Worm (Caenorhabditis elegans) whole organism, L4 larva: ENCODE data around the gene W06F12.3.
A peak's percentile ranks its signal among the peaks of the same experiment; 100 is the strongest.

Experiments
- F26F4.8 ChIP-seq: fragments of 200-800 bp; sonication (Bioruptor generic); conservative IDR thresholded peaks from 2 replicates; pipeline ENCODE4 v1.3.6; 2022; ENCODE audit warnings: missing genetic modification characterization, missing compliant biosample characterization
- F49E8.2 ChIP-seq: sonication (generic microtip); optimal IDR thresholded peaks from 2 replicates; lab custom pipeline; 2016; ENCODE audit warnings: missing compliant biosample characterization, mild to moderate bottlenecking, missing genetic modification characterization, borderline replicate concordance
- Y48G9A.11 ChIP-seq: fragments of 200-800 bp; sonication (Bioruptor generic); IDR thresholded peaks from 2 replicates; pipeline ENCODE4 v1.3.6; 2022; ENCODE audit warnings: missing genetic modification reagents, missing genetic modification characterization, missing compliant biosample characterization
- Y5F2A.4 ChIP-seq: fragments of 200-800 bp; sonication (Bioruptor generic); optimal IDR thresholded peaks from 2 replicates; lab custom pipeline; 2018; ENCODE audit warnings: mild to moderate bottlenecking, missing genetic modification characterization, missing compliant biosample characterization
- ZK337.2 ChIP-seq: fragments of 200-800 bp; sonication (Bioruptor generic); IDR thresholded peaks from 2 replicates; pipeline ENCODE4 v1.3.6; 2022; ENCODE audit warnings: missing genetic modification reagents, missing genetic modification characterization, missing compliant biosample characterization
- ZK546.5 ChIP-seq, 2 experiments: sonication (generic microtip); optimal IDR thresholded peaks; 2 replicates each; lab custom pipeline; 2017; ENCODE audit warnings: missing biosample characterization in 2 of 2, missing genetic modification characterization in 2 of 2
- aha-1 ChIP-seq: fragments of 150-350 bp; peaks from one replicate; lab custom pipeline; 2014; ENCODE audit warnings: missing biosample characterization, missing genetic modification characterization
- ama-1 ChIP-seq: fragments of 150-350 bp; optimal IDR thresholded peaks from 2 replicates; lab custom pipeline; 2014; ENCODE audit warnings: inconsistent platforms, mixed read lengths
- ceh-20 ChIP-seq: fragments of 200-800 bp; sonication (Bioruptor generic); IDR thresholded peaks from 2 replicates; pipeline ENCODE4 v1.3.6; 2022; ENCODE audit warnings: missing genetic modification reagents, missing genetic modification characterization, missing compliant biosample characterization
- ceh-32 ChIP-seq: sonication (generic microtip); optimal IDR thresholded peaks from 2 replicates; lab custom pipeline; 2016; ENCODE audit warnings: mild to moderate bottlenecking, missing genetic modification characterization, missing compliant biosample characterization; ENCODE audit not compliant: poor library complexity
- ceh-44 ChIP-seq: fragments of 200-800 bp; sonication (Bioruptor generic); IDR thresholded peaks from 2 replicates; pipeline ENCODE4 v1.3.6; 2022; ENCODE audit warnings: missing genetic modification reagents, missing genetic modification characterization, missing compliant biosample characterization
- ces-1 ChIP-seq: fragments of 150-350 bp; sonication (generic microtip); optimal IDR thresholded peaks from 4 replicates; lab custom pipeline; 2014; ENCODE audit warnings: missing biosample characterization, missing genetic modification reagents, missing genetic modification characterization
- ctbp-1 ChIP-seq: fragments of 200-800 bp; sonication (Bioruptor generic); IDR thresholded peaks from 2 replicates; pipeline ENCODE4 v1.3.6; 2022; ENCODE audit warnings: missing genetic modification reagents, missing genetic modification characterization, missing compliant biosample characterization
- daf-16 ChIP-seq, 3 experiments: sonication (generic microtip); optimal IDR thresholded peaks; 2 replicates each; lab custom pipeline; 2016 to 2017; ENCODE audit warnings: missing genetic modification characterization in 3 of 3, missing genetic modification reagents in 3 of 3, mild to moderate bottlenecking in 2 of 3, missing compliant biosample characterization in 2 of 3, missing biosample characterization in 1 of 3, moderate library complexity in 1 of 3
- dmd-8 ChIP-seq: fragments of 200-800 bp; sonication (Bioruptor generic); IDR thresholded peaks from 2 replicates; pipeline ENCODE4 v1.3.6; 2022; ENCODE audit warnings: missing genetic modification characterization, missing compliant biosample characterization
- dmd-9 ChIP-seq: fragments of 200-800 bp; sonication (Bioruptor generic); IDR thresholded peaks from 2 replicates; pipeline ENCODE4 v1.3.6; 2022; ENCODE audit warnings: missing genetic modification reagents, missing genetic modification characterization, missing compliant biosample characterization
- dpl-1 ChIP-seq: fragments of 150-350 bp; optimal IDR thresholded peaks from 2 replicates; lab custom pipeline; 2014; ENCODE audit warnings: missing biosample characterization, missing genetic modification reagents, missing genetic modification characterization
- dve-1 ChIP-seq: sonication (generic microtip); optimal IDR thresholded peaks from 2 replicates; lab custom pipeline; 2017; ENCODE audit warnings: antibody characterized with exemption, mild to moderate bottlenecking, missing genetic modification characterization, missing compliant biosample characterization; ENCODE audit not compliant: insufficient read depth
- egl-43 ChIP-seq: fragments of 200-800 bp; sonication (Bioruptor generic); IDR thresholded peaks from 2 replicates; pipeline ENCODE4 v1.3.6; 2022; ENCODE audit warnings: missing genetic modification reagents, missing genetic modification characterization, missing compliant biosample characterization
- hlh-11 ChIP-seq: fragments of 200-800 bp; sonication (Bioruptor generic); optimal IDR thresholded peaks from 2 replicates; lab custom pipeline; 2018; ENCODE audit warnings: mild to moderate bottlenecking, missing genetic modification characterization, missing compliant biosample characterization
- hlh-30 ChIP-seq: sonication (generic microtip); optimal IDR thresholded peaks from 2 replicates; lab custom pipeline; 2017; ENCODE audit warnings: antibody characterized with exemption, mild to moderate bottlenecking, missing genetic modification characterization, missing compliant biosample characterization; ENCODE audit not compliant: insufficient read depth
- hmg-1.1 ChIP-seq: fragments of 200-800 bp; sonication (Bioruptor generic); IDR thresholded peaks from 2 replicates; pipeline ENCODE4 v1.3.6; 2022; ENCODE audit warnings: missing genetic modification reagents, missing genetic modification characterization, missing compliant biosample characterization
- jun-1 ChIP-seq: fragments of 150-350 bp; optimal IDR thresholded peaks from 2 replicates; lab custom pipeline; 2014; ENCODE audit warnings: missing biosample characterization, missing genetic modification reagents, missing genetic modification characterization
- lim-7 ChIP-seq: fragments of 200-800 bp; sonication (Bioruptor generic); IDR thresholded peaks from 2 replicates; pipeline ENCODE4 v1.3.6; 2022; ENCODE audit warnings: missing genetic modification characterization, missing compliant biosample characterization
- lin-13 ChIP-seq: fragments of 150-350 bp; optimal IDR thresholded peaks from 2 replicates; lab custom pipeline; 2014; ENCODE audit warnings: missing biosample characterization, missing genetic modification reagents, missing genetic modification characterization
- lin-29 ChIP-seq: fragments of 200-800 bp; sonication (Bioruptor generic); IDR thresholded peaks from 2 replicates; pipeline ENCODE4 v1.3.6; 2022; ENCODE audit warnings: missing genetic modification reagents, missing genetic modification characterization, missing compliant biosample characterization
- lin-38 ChIP-seq: fragments of 200-800 bp; sonication (Bioruptor generic); IDR thresholded peaks from 2 replicates; pipeline ENCODE4 v1.3.6; 2022; ENCODE audit warnings: missing genetic modification reagents, missing genetic modification characterization, missing compliant biosample characterization
- lin-39 ChIP-seq: fragments of 150-350 bp; optimal IDR thresholded peaks from 2 replicates; lab custom pipeline; 2014; ENCODE audit warnings: missing biosample characterization, missing genetic modification reagents, missing genetic modification characterization
- lsy-2 ChIP-seq, 2 experiments: fragments of 150-350 bp in 1 of 2; sonication (generic microtip) in 1 of 2; optimal IDR thresholded peaks; 2 replicates each; lab custom pipeline; 2014 to 2017; ENCODE audit warnings: missing biosample characterization in 2 of 2, missing genetic modification characterization in 2 of 2
- mdl-1 ChIP-seq, 2 experiments: fragments of 150-350 bp in 1 of 2; sonication (generic microtip) in 1 of 2; optimal IDR thresholded peaks; 2 replicates each; lab custom pipeline; 2014 to 2017; ENCODE audit warnings: missing biosample characterization in 2 of 2, missing genetic modification characterization in 2 of 2
- mes-2 ChIP-seq: sonication (generic microtip); optimal IDR thresholded peaks from 2 replicates; lab custom pipeline; 2016; ENCODE audit warnings: missing genotype, mild to moderate bottlenecking, missing genetic modification characterization, missing compliant biosample characterization; ENCODE audit not compliant: poor library complexity, severe bottlenecking
- nhr-111 ChIP-seq: fragments of 200-800 bp; sonication (Bioruptor generic); optimal IDR thresholded peaks from 2 replicates; lab custom pipeline; 2018; ENCODE audit warnings: mild to moderate bottlenecking, missing genetic modification characterization, missing compliant biosample characterization
- nhr-41 ChIP-seq: fragments of 200-800 bp; sonication (Bioruptor generic); IDR thresholded peaks from 2 replicates; pipeline ENCODE4 v1.3.6; 2022; ENCODE audit warnings: missing genetic modification reagents, missing genetic modification characterization, missing compliant biosample characterization
- nhr-6 ChIP-seq: fragments of 150-350 bp; optimal IDR thresholded peaks from 2 replicates; lab custom pipeline; 2014; ENCODE audit warnings: missing biosample characterization, missing genetic modification characterization
- nhr-77 ChIP-seq: fragments of 150-350 bp; optimal IDR thresholded peaks from 2 replicates; lab custom pipeline; 2014; ENCODE audit warnings: missing biosample characterization, missing genetic modification characterization
- pqm-1 ChIP-seq: sonication (generic microtip); optimal IDR thresholded peaks from 2 replicates; lab custom pipeline; 2017; ENCODE audit warnings: missing biosample characterization, missing genetic modification characterization
- rbr-2 ChIP-seq: sonication (generic microtip); optimal IDR thresholded peaks from 2 replicates; lab custom pipeline; 2016; ENCODE audit warnings: missing genotype, missing genetic modification characterization, missing compliant biosample characterization
- saeg-2 ChIP-seq: fragments of 200-800 bp; sonication (Bioruptor generic); IDR thresholded peaks from 2 replicates; pipeline ENCODE4 v1.3.6; 2022; ENCODE audit warnings: missing genetic modification reagents, missing genetic modification characterization, missing compliant biosample characterization
- snpc-1.2 ChIP-seq: fragments of 200-800 bp; sonication (Bioruptor generic); IDR thresholded peaks from 2 replicates; pipeline ENCODE4 v1.3.6; 2022; ENCODE audit warnings: missing genetic modification reagents, missing genetic modification characterization, missing compliant biosample characterization
- spr-1 ChIP-seq: sonication (generic microtip); optimal IDR thresholded peaks from 2 replicates; lab custom pipeline; 2016; ENCODE audit warnings: mild to moderate bottlenecking, missing genetic modification characterization, missing compliant biosample characterization
- spr-3 ChIP-seq: fragments of 200-800 bp; sonication (Bioruptor generic); optimal IDR thresholded peaks from 2 replicates; lab custom pipeline; 2018; ENCODE audit warnings: mild to moderate bottlenecking, missing genetic modification characterization, missing compliant biosample characterization
- tag-97 ChIP-seq: fragments of 200-800 bp; sonication (Bioruptor generic); IDR thresholded peaks from 2 replicates; pipeline ENCODE4 v1.3.6; 2022; ENCODE audit warnings: missing genetic modification characterization, missing compliant biosample characterization
- tra-1 ChIP-seq: fragments of 200-800 bp; sonication (Bioruptor generic); IDR thresholded peaks from 2 replicates; pipeline ENCODE4 v1.3.6; 2022; ENCODE audit warnings: missing genetic modification reagents, missing genetic modification characterization, missing compliant biosample characterization
- unc-130 ChIP-seq: sonication (generic microtip); optimal IDR thresholded peaks from 2 replicates; lab custom pipeline; 2016; ENCODE audit warnings: missing genetic modification reagents, missing genetic modification characterization, missing compliant biosample characterization
- unc-39 ChIP-seq: sonication (generic microtip); optimal IDR thresholded peaks from 2 replicates; lab custom pipeline; 2017; ENCODE audit warnings: missing biosample characterization, missing genetic modification characterization
- unc-62 ChIP-seq, 3 experiments: fragments of 150-350 bp in 1 of 3; sonication (generic microtip); optimal IDR thresholded peaks in 2 of 3; peaks in 1 of 3; 1 replicate in 1 of 3; 2 replicates in 2 of 3; lab custom pipeline; 2014 to 2017; ENCODE audit warnings: missing biosample characterization in 3 of 3, missing genetic modification characterization in 3 of 3, missing genetic modification reagents in 3 of 3, missing genotype in 1 of 3
- vab-7 ChIP-seq: fragments of 200-800 bp; sonication (Bioruptor generic); IDR thresholded peaks from 2 replicates; pipeline ENCODE4 v1.3.6; 2022; ENCODE audit warnings: missing genetic modification reagents, missing genetic modification characterization, missing compliant biosample characterization
- zip-11 ChIP-seq: fragments of 200-800 bp; sonication (Bioruptor generic); IDR thresholded peaks from 2 replicates; pipeline ENCODE4 v1.3.6; 2022; ENCODE audit warnings: missing genetic modification characterization, missing compliant biosample characterization

Gene W06F12.3

DNA sequence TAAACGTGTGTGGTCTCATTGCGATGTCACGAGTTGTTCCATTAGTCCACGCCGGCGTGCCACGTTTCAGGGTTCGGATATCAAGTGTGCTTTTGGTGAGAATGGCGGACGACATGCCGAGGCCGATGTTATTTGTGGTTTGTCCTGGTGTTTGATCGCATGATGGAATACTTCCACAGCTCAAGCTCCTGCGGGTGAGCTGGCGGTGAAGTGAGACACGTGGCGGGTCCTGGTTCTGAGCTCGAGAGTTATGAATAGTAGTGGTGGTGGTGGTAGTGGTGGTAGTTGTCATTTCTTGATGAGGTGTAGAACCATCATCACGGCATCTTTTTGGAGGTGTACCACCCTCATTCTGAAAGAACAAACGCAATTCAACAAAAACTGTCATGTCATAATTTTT is 35.2 kb downstream of the W06F12.3 start:
- TF ChIP-seq ces-1 (GFP tag; lab: Kevin White, UChicago) (no peak), hlh-30 (tag; lab: Kevin White, UChicago) (no peak), nhr-41 (GFP tag; lab: Robert Waterston, UW) (no peak), unc-62 (GFP tag; optimal IDR thresholded peaks at IDR 0.05 in 1 of 2; lab: Kevin White, UChicago) (peak in 1 of 2 experiments; percentile 96), unc-62 (tag; optimal IDR thresholded peaks at IDR 0.05; lab: Kevin White, UChicago) (no peak)
- TF ChIP-seq, all 104 proteins: peak for 1

- no peak for TF ChIP-seq jun-1
- no peak for TF ChIP-seq tag-97 (GFP tag; lab: Robert Waterston, UW)
- TF ChIP-seq aha-1 (tag; lab: Kevin White, UChicago), result no peak
- TF ChIP-seq lin-29 (GFP tag; lab: Robert Waterston, UW), result no peak
- TF ChIP-seq unc-130 (GFP tag; lab: Kevin White, UChicago), result peak; percentile 14
- no peak for TF ChIP-seq F26F4.8 (GFP tag; lab: Robert Waterston, UW)
- TF ChIP-seq hlh-11 (tag; lab: Kevin White, UChicago), result no peak
- no peak for TF ChIP-seq spr-1 (tag; lab: Kevin White, UChicago)
- TF ChIP-seq unc-39 (tag; lab: Kevin White, UChicago), result no peak
- no peak for TF ChIP-seq pqm-1
- TF ChIP-seq ZK546.5 (tag; optimal IDR thresholded peaks at IDR 0.05; lab: Kevin White, UChicago), result no peak
- no peak for TF ChIP-seq ceh-20 (GFP tag; lab: Robert Waterston, UW)
- TF ChIP-seq egl-43 (GFP tag; lab: Robert Waterston, UW), result no peak
- TF ChIP-seq nhr-6 (tag; lab: Kevin White, UChicago), result peak; percentile 72
- no peak for TF ChIP-seq ceh-44 (GFP tag; lab: Robert Waterston, UW)
- no peak for TF ChIP-seq lim-7 (GFP tag; lab: Robert Waterston, UW)
- TF ChIP-seq lin-39 (tag; lab: Kevin White, UChicago), result no peak
- no peak for TF ChIP-seq spr-3
- no peak for TF ChIP-seq dve-1 (tag; lab: Kevin White, UChicago)
- TF ChIP-seq lin-13 (GFP tag; lab: Kevin White, UChicago), result peak; percentile 18
- peak; percentile 91 for TF ChIP-seq lin-38
- TF ChIP-seq saeg-2 (GFP tag; lab: Robert Waterston, UW), result no peak
- no peak for TF ChIP-seq nhr-111
- TF ChIP-seq dmd-8 (GFP tag; lab: Robert Waterston, UW), result no peak
- no peak for TF ChIP-seq lsy-2 (tag; optimal IDR thresholded peaks at IDR 0.05; lab: Kevin White, UChicago)
- peak; percentile 81 for TF ChIP-seq dpl-1 (GFP tag; lab: Kevin White, UChicago)
- TF ChIP-seq mdl-1 (tag; optimal IDR thresholded peaks at IDR 0.05; lab: Kevin White, UChicago), result no peak
- TF ChIP-seq F49E8.2 (tag; lab: Kevin White, UChicago), result no peak
- TF ChIP-seq rbr-2, result no peak
- no peak for TF ChIP-seq ctbp-1 (GFP tag; lab: Robert Waterston, UW)
- TF ChIP-seq Y5F2A.4, result no peak
- TF ChIP-seq zip-11 (GFP tag; lab: Robert Waterston, UW), result no peak
- no peak for TF ChIP-seq ceh-32 (tag; lab: Kevin White, UChicago)
- TF ChIP-seq Y48G9A.11 (GFP tag; lab: Robert Waterston, UW), result no peak
- no peak for TF ChIP-seq daf-16 (GFP tag; optimal IDR thresholded peaks at IDR 0.05; lab: Kevin White, UChicago)
- TF ChIP-seq daf-16 (tag; optimal IDR thresholded peaks at IDR 0.05; lab: Kevin White, UChicago), result peak; percentile 34
- peak in 1 of 2 experiments; percentile 77 for TF ChIP-seq unc-62 (GFP tag; optimal IDR thresholded peaks at IDR 0.05 in 1 of 2; lab: Kevin White, UChicago)
- no peak for TF ChIP-seq unc-62 (tag; optimal IDR thresholded peaks at IDR 0.05; lab: Kevin White, UChicago)
- no peak for TF ChIP-seq tra-1 (GFP tag; lab: Robert Waterston, UW)
- peak; percentile 84 for TF ChIP-seq mes-2
- TF ChIP-seq nhr-77 (tag; lab: Kevin White, UChicago), result peak; percentile 49
- TF ChIP-seq vab-7 (GFP tag; lab: Robert Waterston, UW), result no peak
- TF ChIP-seq ZK337.2, result no peak
- TF ChIP-seq dmd-9, result no peak
- no peak; the same call in 1 of the 2 replicates for TF ChIP-seq hmg-1.1 (GFP tag; lab: Robert Waterston, UW)
- TF ChIP-seq hlh-30 (tag; lab: Kevin White, UChicago), result peak; percentile 88
- TF ChIP-seq snpc-1.2 (GFP tag; lab: Robert Waterston, UW), result no peak
- no peak for TF ChIP-seq ama-1 (lab: Kevin White, UChicago)
These were observed 36.3 kb downstream of the W06F12.3 start, which contains the start of the genes cyk-4 and pdr-1 for ce11 chrIII:13771145-13771544. cyk-4 (minus strand) TSS chrIII:13771224. pdr-1 (plus strand) TSS chrIII:13771513.
